Worm (Caenorhabditis elegans) whole organism, young adult: ENCODE data around the gene mex-1.

ENCODE experiments used
- B0019.2 ChIP-seq: fragments of 200-800 bp; sonication (Bioruptor generic); conservative IDR thresholded peaks from 2 replicates; pipeline ENCODE4 v1.3.6; 2022; ENCODE audit warnings: missing genetic modification reagents, missing genetic modification characterization, missing compliant biosample characterization
- C17E4.6 ChIP-seq: fragments of 200-800 bp; sonication (Bioruptor generic); IDR thresholded peaks from 2 replicates; pipeline ENCODE4 v1.3.6; 2022; ENCODE audit warnings: missing genetic modification reagents, missing genetic modification characterization, missing compliant biosample characterization
- F10E7.11 ChIP-seq: sonication (generic microtip); optimal IDR thresholded peaks from 2 replicates; lab custom pipeline; 2017; ENCODE audit warnings: mild to moderate bottlenecking, missing genetic modification characterization, moderate library complexity, missing compliant biosample characterization
- F39B2.1 ChIP-seq: fragments of 200-800 bp; sonication (Bioruptor generic); IDR thresholded peaks from 2 replicates; pipeline ENCODE4 v1.3.6; 2022; ENCODE audit warnings: missing genetic modification reagents, missing genetic modification characterization, missing compliant biosample characterization
- F52B5.7 ChIP-seq: sonication (generic microtip); optimal IDR thresholded peaks from 2 replicates; lab custom pipeline; 2016; ENCODE audit warnings: mild to moderate bottlenecking, missing genetic modification characterization, missing compliant biosample characterization
- F55B11.4 ChIP-seq: sonication (generic microtip); optimal IDR thresholded peaks from 2 replicates; lab custom pipeline; 2016; ENCODE audit warnings: missing compliant biosample characterization, missing genetic modification characterization, borderline replicate concordance; ENCODE audit not compliant: insufficient read depth
- F57A8.1 ChIP-seq: fragments of 200-800 bp; sonication (Bioruptor generic); optimal IDR thresholded peaks from 2 replicates; lab custom pipeline; 2018; ENCODE audit warnings: mild to moderate bottlenecking, missing genetic modification characterization, moderate library complexity, missing compliant biosample characterization
- F57C9.4 ChIP-seq: sonication (generic microtip); optimal IDR thresholded peaks from 2 replicates; lab custom pipeline; 2017; ENCODE audit warnings: mild to moderate bottlenecking, missing genetic modification characterization, missing compliant biosample characterization
- Y79H2A.3 ChIP-seq: fragments of 200-800 bp; sonication (Bioruptor generic); conservative IDR thresholded peaks from 2 replicates; pipeline ENCODE4 v1.3.6; 2022; ENCODE audit warnings: missing genetic modification reagents, missing genetic modification characterization, missing compliant biosample characterization
- athp-1 ChIP-seq: sonication (generic microtip); optimal IDR thresholded peaks from 2 replicates; lab custom pipeline; 2017; ENCODE audit warnings: mild to moderate bottlenecking, missing genetic modification characterization, missing compliant biosample characterization
- attf-3 ChIP-seq: fragments of 200-800 bp; sonication (Bioruptor generic); conservative IDR thresholded peaks from 2 replicates; pipeline ENCODE4 v1.3.6; 2022; ENCODE audit warnings: missing genetic modification reagents, missing genetic modification characterization, missing compliant biosample characterization
- attf-6 ChIP-seq: fragments of 200-800 bp; sonication (Bioruptor generic); IDR thresholded peaks from 2 replicates; pipeline ENCODE4 v1.3.6; 2022; ENCODE audit warnings: missing genetic modification reagents, missing genetic modification characterization, missing compliant biosample characterization
- ceh-27 ChIP-seq: fragments of 200-800 bp; sonication (Bioruptor generic); optimal IDR thresholded peaks from 2 replicates; lab custom pipeline; 2018; ENCODE audit warnings: mild to moderate bottlenecking, missing genetic modification characterization, moderate library complexity, missing compliant biosample characterization
- ceh-58 ChIP-seq: fragments of 200-800 bp; sonication (Bioruptor generic); IDR thresholded peaks from 2 replicates; pipeline ENCODE4 v1.3.6; 2022; ENCODE audit warnings: missing genetic modification characterization, missing compliant biosample characterization
- ceh-91 ChIP-seq: fragments of 200-800 bp; sonication (Bioruptor generic); IDR thresholded peaks from 2 replicates; pipeline ENCODE4 v1.3.6; 2022; ENCODE audit warnings: missing genetic modification reagents, missing genetic modification characterization, missing compliant biosample characterization
- dox-1 ChIP-seq: fragments of 200-800 bp; sonication (Bioruptor generic); IDR thresholded peaks from 2 replicates; pipeline ENCODE4 v1.3.6; 2022; ENCODE audit warnings: missing genetic modification reagents, missing genetic modification characterization, missing compliant biosample characterization
- efl-1 ChIP-seq: fragments of 150-350 bp; optimal IDR thresholded peaks from 2 replicates; lab custom pipeline; 2014; ENCODE audit warnings: missing biosample characterization, missing genetic modification reagents, missing genetic modification characterization
- egrh-3 ChIP-seq: fragments of 200-800 bp; sonication (Bioruptor generic); IDR thresholded peaks from 2 replicates; pipeline ENCODE4 v1.3.6; 2022; ENCODE audit warnings: missing genetic modification reagents, missing genetic modification characterization, missing compliant biosample characterization
- ets-4 ChIP-seq: fragments of 200-800 bp; sonication (Bioruptor generic); optimal IDR thresholded peaks from 2 replicates; lab custom pipeline; 2018; ENCODE audit warnings: mild to moderate bottlenecking, missing genetic modification characterization, missing compliant biosample characterization
- fkh-3 ChIP-seq: sonication (generic microtip); optimal IDR thresholded peaks from 2 replicates; lab custom pipeline; 2016; ENCODE audit warnings: mild to moderate bottlenecking, missing genetic modification characterization, missing compliant biosample characterization
- gei-17 ChIP-seq: fragments of 200-800 bp; sonication (Bioruptor generic); optimal IDR thresholded peaks from 2 replicates; lab custom pipeline; 2018; ENCODE audit warnings: mild to moderate bottlenecking, missing genetic modification characterization, missing compliant biosample characterization
- him-1 ChIP-seq: sonication (generic microtip); optimal IDR thresholded peaks from 2 replicates; lab custom pipeline; 2016; ENCODE audit warnings: missing genotype, missing genetic modification reagents, missing genetic modification characterization, missing compliant biosample characterization
- hmg-1.2 ChIP-seq: fragments of 200-800 bp; sonication (Bioruptor generic); IDR thresholded peaks from 2 replicates; pipeline ENCODE4 v1.3.6; 2022; ENCODE audit warnings: missing genetic modification reagents, missing genetic modification characterization, missing compliant biosample characterization
- hsf-1 ChIP-seq: fragments of 200-800 bp; sonication (Bioruptor generic); IDR thresholded peaks from 2 replicates; pipeline ENCODE4 v1.3.6; 2022; ENCODE audit warnings: missing genetic modification reagents, missing genetic modification characterization, missing compliant biosample characterization
- let-526 ChIP-seq: fragments of 200-800 bp; sonication (Bioruptor generic); IDR thresholded peaks from 2 replicates; pipeline ENCODE4 v1.3.6; 2022; ENCODE audit warnings: missing genetic modification reagents, missing genetic modification characterization, missing compliant biosample characterization
- lin-35 ChIP-seq, 3 experiments: fragments of 150-350 bp in 2 of 3; sonication (generic microtip) in 1 of 3; optimal IDR thresholded peaks; 2 replicates each; lab custom pipeline; 2014 to 2018; ENCODE audit warnings: missing biosample characterization in 3 of 3, missing genetic modification characterization in 3 of 3, missing genetic modification reagents in 3 of 3
- mes-4 ChIP-seq: sonication (generic microtip); optimal IDR thresholded peaks from 2 replicates; lab custom pipeline; 2016; ENCODE audit warnings: missing genotype, missing genetic modification characterization, missing compliant biosample characterization
- mxl-1 ChIP-seq: sonication (generic microtip); optimal IDR thresholded peaks from 2 replicates; lab custom pipeline; 2016; ENCODE audit warnings: missing genetic modification characterization, missing compliant biosample characterization
- nfyb-1 ChIP-seq: fragments of 200-800 bp; sonication (Bioruptor generic); IDR thresholded peaks from 2 replicates; pipeline ENCODE4 v1.3.6; 2022; ENCODE audit warnings: missing genetic modification reagents, missing genetic modification characterization, missing compliant biosample characterization
- nhr-80 ChIP-seq: sonication (generic microtip); optimal IDR thresholded peaks from 2 replicates; lab custom pipeline; 2016; ENCODE audit warnings: missing genetic modification characterization, missing compliant biosample characterization
- rcor-1 ChIP-seq: fragments of 200-800 bp; sonication (Bioruptor generic); IDR thresholded peaks from 2 replicates; pipeline ENCODE4 v1.3.6; 2022; ENCODE audit warnings: missing genetic modification reagents, missing genetic modification characterization, missing compliant biosample characterization
- sdz-38 ChIP-seq: sonication (generic microtip); optimal IDR thresholded peaks from 2 replicates; lab custom pipeline; 2016; ENCODE audit warnings: missing genotype, missing genetic modification characterization, missing compliant biosample characterization
- sptf-2 ChIP-seq: fragments of 200-800 bp; sonication (Bioruptor generic); optimal IDR thresholded peaks from 2 replicates; lab custom pipeline; 2018; ENCODE audit warnings: mild to moderate bottlenecking, missing genetic modification characterization, missing compliant biosample characterization
- tbp1 ChIP-seq: fragments of 200-800 bp; sonication (Bioruptor generic); optimal IDR thresholded peaks from 2 replicates; lab custom pipeline; 2018; ENCODE audit warnings: mild to moderate bottlenecking, missing genetic modification characterization, missing compliant biosample characterization
- unc-62 ChIP-seq: fragments of 150-350 bp; optimal IDR thresholded peaks from 2 replicates; lab custom pipeline; 2014; ENCODE audit warnings: missing biosample characterization, missing genetic modification reagents, missing genetic modification characterization
- zfh-2 ChIP-seq: fragments of 200-800 bp; sonication (Bioruptor generic); conservative IDR thresholded peaks from 2 replicates; pipeline ENCODE4 v1.3.6; 2022; ENCODE audit warnings: missing genetic modification reagents, missing genetic modification characterization, missing compliant biosample characterization
- ztf-25 ChIP-seq: fragments of 200-800 bp; sonication (Bioruptor generic); IDR thresholded peaks from 2 replicates; pipeline ENCODE4 v1.3.6; 2022; ENCODE audit warnings: missing genetic modification reagents, missing genetic modification characterization, missing compliant biosample characterization

Gene mex-1

DNA sequence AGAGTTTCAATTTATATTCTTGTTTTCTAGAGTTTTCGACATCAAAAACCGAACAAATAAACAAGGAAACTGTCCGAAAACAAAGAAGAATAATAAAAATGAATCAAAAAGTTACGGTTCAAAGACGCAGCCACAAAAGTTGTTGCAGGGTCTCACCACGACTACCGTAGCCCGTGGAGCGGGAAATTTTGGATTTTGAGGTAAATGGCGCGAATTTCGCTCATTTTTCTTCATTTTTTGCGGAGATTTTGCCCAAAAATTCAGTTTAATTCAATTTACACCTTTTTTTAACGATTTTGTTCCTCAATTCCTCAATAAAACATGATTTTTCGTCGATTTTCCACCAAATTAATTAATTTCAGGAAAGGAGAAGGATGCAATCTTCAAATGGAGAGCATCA lies at the start of gene mex-1 (continued):
- TF ChIP-seq gei-17 (GFP tag; lab: Kevin White, UChicago) = no peak
- peak; percentile 66 for TF ChIP-seq athp-1 (tag; lab: Kevin White, UChicago)
- no peak for TF ChIP-seq mes-4 (tag; lab: Kevin White, UChicago)
- TF ChIP-seq sptf-2 (GFP tag; lab: Kevin White, UChicago) = no peak
- TF ChIP-seq ceh-91 = peak; percentile 98
- TF ChIP-seq F10E7.11 (tag; lab: Kevin White, UChicago) = no peak

DNA sequence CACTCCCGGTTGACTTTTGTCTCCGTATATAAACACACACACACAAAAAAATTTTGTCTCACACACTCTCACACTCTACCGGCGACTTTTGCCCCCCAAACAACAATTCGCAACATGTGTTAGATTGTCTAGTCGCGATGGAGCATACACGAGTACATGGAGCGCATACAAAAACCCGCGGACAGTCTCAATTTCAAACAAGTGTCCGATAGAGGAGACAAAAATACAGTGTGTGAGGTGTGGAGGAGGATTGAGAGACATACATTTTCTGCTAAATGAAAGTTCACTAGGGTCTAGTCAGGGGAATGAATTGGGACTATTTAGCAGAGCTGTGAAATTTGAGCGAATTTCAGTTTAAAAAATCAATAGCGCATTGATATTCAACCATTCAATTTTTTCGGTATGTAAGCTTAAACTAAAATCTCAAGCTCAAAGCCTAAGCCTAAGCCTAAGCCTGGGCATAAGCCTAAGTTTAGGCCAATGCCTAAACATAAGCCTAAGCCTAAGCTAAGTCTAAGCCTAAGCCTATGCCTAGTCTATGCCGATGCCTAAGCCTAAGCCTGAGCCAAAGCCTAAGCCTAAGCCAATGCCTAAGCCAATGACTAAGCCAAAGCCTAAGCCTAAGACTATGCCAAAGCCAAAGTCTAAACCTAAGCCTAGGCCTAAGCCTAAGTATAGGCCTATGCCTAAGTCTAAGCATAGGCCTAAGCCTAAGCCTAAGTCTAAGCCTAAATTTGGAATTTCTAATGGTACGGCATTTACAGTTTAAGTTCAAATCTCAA lies 45.5 kb upstream of the mex-1 start:
- TF ChIP-seq mxl-1 (tag; lab: Kevin White, UChicago) (no peak), unc-62 (GFP tag; lab: Kevin White, UChicago) (no peak), let-526 (GFP tag; lab: Robert Waterston, UW) (0 out of 2 replicates have a peak, but pooled peaks have one; percentile 10), F52B5.7 (no peak)

DNA sequence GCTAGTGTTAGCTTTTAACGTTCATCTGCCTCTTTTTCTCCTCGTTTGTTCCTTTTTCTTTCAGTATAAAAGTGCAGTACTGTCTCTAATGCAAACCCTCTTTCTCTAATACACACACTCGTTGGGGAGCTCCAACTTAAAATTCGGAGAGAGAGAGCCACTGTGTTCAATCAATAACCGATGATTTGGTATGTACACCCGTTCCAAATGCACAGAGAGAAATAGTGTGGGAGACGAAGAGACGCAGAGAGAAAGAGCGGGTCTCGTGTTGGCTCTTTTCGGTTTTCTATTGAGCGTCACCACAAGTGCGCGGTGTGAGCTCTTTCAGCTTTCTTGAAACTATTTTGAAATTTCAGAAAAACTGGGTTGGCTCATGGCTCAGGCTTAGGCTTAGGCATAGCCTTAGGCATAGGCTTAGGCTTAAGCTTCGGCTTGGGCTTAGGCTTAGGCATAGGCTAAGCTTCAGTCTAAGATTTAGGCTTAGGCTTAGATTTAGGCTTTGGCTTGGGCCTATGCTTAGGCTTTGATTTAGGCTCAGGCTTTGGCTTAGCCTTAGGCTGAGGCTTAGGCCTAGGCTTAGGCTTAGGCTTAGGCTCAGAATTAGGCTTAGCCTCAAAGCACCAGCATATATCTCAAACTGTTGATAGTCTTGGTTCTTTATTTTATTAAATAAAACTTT lies 44.7 kb upstream of the mex-1 start:
- no peak for TF ChIP-seq him-1 (tag; lab: Kevin White, UChicago)
- TF ChIP-seq hmg-1.2 (GFP tag; lab: Robert Waterston, UW) = peak; percentile 83
- TF ChIP-seq B0019.2 (GFP tag; lab: Robert Waterston, UW) = no peak
- TF ChIP-seq hsf-1 (GFP tag; lab: Robert Waterston, UW) = 0 out of 2 replicates have a peak, but pooled peaks have one; percentile 37
- no peak for TF ChIP-seq tbp1 (GFP tag; lab: Kevin White, UChicago)
- no peak for TF ChIP-seq F57A8.1
- no peak for TF ChIP-seq Y79H2A.3 (GFP tag; lab: Robert Waterston, UW)
- no peak for TF ChIP-seq attf-3
- TF ChIP-seq nhr-80 = no peak
- TF ChIP-seq zfh-2 (GFP tag; lab: Robert Waterston, UW) = no peak
- TF ChIP-seq, all 124 proteins: peak for 2

DNA sequence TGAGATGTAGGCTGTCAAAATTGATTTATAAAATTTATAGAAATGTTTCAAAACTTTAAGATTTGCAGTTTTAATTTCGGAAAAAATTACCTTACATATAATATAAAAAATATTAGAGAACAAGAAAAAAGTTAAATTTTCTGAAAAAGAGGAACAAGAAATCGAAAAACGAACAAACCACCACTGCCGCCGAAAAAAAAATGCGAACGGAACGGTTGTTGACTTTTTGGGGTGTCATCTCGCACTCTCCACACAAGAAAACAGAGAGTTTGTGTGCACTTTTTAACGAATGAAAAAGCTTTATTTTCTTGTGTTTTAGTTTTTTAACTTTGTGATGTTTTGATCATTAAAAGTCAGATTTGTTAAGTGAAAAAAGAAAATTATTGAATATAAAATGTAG lies 43.2 kb upstream of the mex-1 start:
- TF ChIP-seq rcor-1 (GFP tag; lab: Robert Waterston, UW) (no peak), attf-6 (GFP tag; lab: Robert Waterston, UW) (no peak)

ce11 chrII:11926501-11926900 lies 41.9 kb upstream of the mex-1 start:
- TF ChIP-seq ztf-25 = no peak
- TF ChIP-seq sptf-2 (GFP tag; lab: Kevin White, UChicago) = no peak
- no peak for TF ChIP-seq dox-1 (GFP tag; lab: Robert Waterston, UW)
- no peak for TF ChIP-seq sdz-38 (tag; lab: Kevin White, UChicago)
- no peak for TF ChIP-seq B0019.2 (GFP tag; lab: Robert Waterston, UW)
- TF ChIP-seq F57C9.4 (tag; lab: Kevin White, UChicago) = no peak
- TF ChIP-seq F55B11.4 (tag; lab: Kevin White, UChicago) = no peak
- peak; percentile 73; the same call in 1 of the 2 replicates for TF ChIP-seq nfyb-1 (GFP tag; lab: Robert Waterston, UW)

DNA sequence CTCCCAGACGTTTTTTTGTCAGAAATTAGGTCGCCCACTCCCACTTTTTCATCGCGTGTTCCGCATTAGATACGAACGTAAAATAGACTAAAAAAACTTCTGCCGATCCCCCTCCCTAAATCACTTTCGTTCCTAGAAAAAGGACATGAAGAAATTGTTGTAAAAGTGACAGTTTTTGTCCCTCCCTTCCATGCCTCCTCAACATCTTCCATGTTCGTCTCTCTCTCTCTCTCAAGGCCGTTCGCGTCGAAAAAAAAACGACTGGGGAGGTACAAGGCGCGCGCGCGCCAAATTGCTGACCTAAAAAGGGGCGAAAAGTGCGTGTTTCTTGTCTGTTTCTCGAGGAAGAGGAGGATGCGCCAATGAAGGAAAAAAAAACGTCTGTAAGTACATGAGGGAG lies 39.7 kb upstream of the mex-1 start:
- peak; percentile 13 for TF ChIP-seq ceh-27 (GFP tag; lab: Kevin White, UChicago)
- no peak for TF ChIP-seq C17E4.6 (GFP tag; lab: Robert Waterston, UW)
- TF ChIP-seq efl-1 (GFP tag; lab: Kevin White, UChicago) = peak; percentile 38
- no peak for TF ChIP-seq fkh-3 (tag; lab: Kevin White, UChicago)
- TF ChIP-seq egrh-3 (GFP tag; lab: Robert Waterston, UW) = 0 out of 2 replicates have a peak, but pooled peaks have one; percentile 29
- peak; percentile 42; the same call in 1 of the 2 replicates for TF ChIP-seq zfh-2 (GFP tag; lab: Robert Waterston, UW)
- TF ChIP-seq ets-4 (GFP tag; lab: Kevin White, UChicago) = no peak
- TF ChIP-seq lin-35 (GFP tag; optimal IDR thresholded peaks at IDR 0.05; lab: Kevin White, UChicago) = no peak
- no peak for TF ChIP-seq ceh-58 (GFP tag; lab: Robert Waterston, UW)
- no peak for TF ChIP-seq F39B2.1 (GFP tag; lab: Robert Waterston, UW)
- TF ChIP-seq, all 124 proteins: peak for 4
